Fruit fly (Drosophila melanogaster): Measurements from ENCODE around the gene CG13992.
A peak's percentile ranks its signal among the peaks of the same experiment; 100 is the strongest.

Gene CG13992

dm6 chr2L:5981433-5982333 is 14.1 kb upstream of the CG13992 start, which contains the start of gene eIF4A (continued):
- no peak for TF ChIP-seq gem (tag; optimal IDR thresholded peaks at IDR 0.05)
- no peak for TF ChIP-seq sens-2 (GFP tag; IDR thresholded peaks at IDR 0.05)
- TF ChIP-seq CG1529 (GFP tag; optimal IDR thresholded peaks at IDR 0.05) = peak; percentile 0
- TF ChIP-seq disco-r (GFP tag; optimal IDR thresholded peaks at IDR 0.05) = no peak
- no peak for TF ChIP-seq run (tag; optimal IDR thresholded peaks at IDR 0.05)
- TF ChIP-seq Nf-YA (GFP tag; IDR thresholded peaks at IDR 0.05) = no peak
- no peak for TF ChIP-seq nerfin-1 (tag; optimal IDR thresholded peaks at IDR 0.05)
- TF ChIP-seq CG6654 (GFP tag; optimal IDR thresholded peaks at IDR 0.05) = no peak
- peak; percentile 37 for TF ChIP-seq MTF-1 (GFP tag; optimal IDR thresholded peaks at IDR 0.05; ENCODE audit: borderline replicate concordance)
- TF ChIP-seq CG12942 (GFP tag; optimal IDR thresholded peaks at IDR 0.05) = no peak
- no peak for TF ChIP-seq Eip74EF (GFP tag; optimal IDR thresholded peaks at IDR 0.05)
- TF ChIP-seq CG2120 (GFP tag; optimal IDR thresholded peaks at IDR 0.05) = no peak
- TF ChIP-seq br (optimal IDR thresholded peaks at IDR 0.05) = no peak
- TF ChIP-seq CG13775 (GFP tag; optimal IDR thresholded peaks at IDR 0.05) = peak; percentile 48
- TF ChIP-seq CG17802 (tag; optimal IDR thresholded peaks at IDR 0.05) = no peak
- peak; percentile 84 to 90 for TF ChIP-seq Trl (optimal IDR thresholded peaks at IDR 0.05)
- no peak for TF ChIP-seq Trl (GFP tag; optimal IDR thresholded peaks at IDR 0.05)
- peak; percentile 4 for TF ChIP-seq ATbp (GFP tag; optimal IDR thresholded peaks at IDR 0.05)
- no peak for TF ChIP-seq slou (GFP tag; optimal IDR thresholded peaks at IDR 0.05)
- no peak for TF ChIP-seq usp (GFP tag; optimal IDR thresholded peaks at IDR 0.05)
- peak; percentile 8 for TF ChIP-seq CG9797 (GFP tag; optimal IDR thresholded peaks at IDR 0.05)
- TF ChIP-seq HLH4C (GFP tag; IDR thresholded peaks at IDR 0.05; ENCODE audit: partially characterized antibody) = no peak
- peak in 1 of 2 experiments; percentile 29 for TF ChIP-seq chif (GFP tag; optimal IDR thresholded peaks at IDR 0.05)
- no peak for TF ChIP-seq wdn (GFP tag; IDR thresholded peaks at IDR 0.05)
- no peak for TF ChIP-seq CG4617 (GFP tag; optimal IDR thresholded peaks at IDR 0.05; ENCODE audit: borderline replicate concordance)
- no peak for TF ChIP-seq Oaz (GFP tag; IDR thresholded peaks at IDR 0.05)
- TF ChIP-seq CG1832 (GFP tag; optimal IDR thresholded peaks at IDR 0.05) = no peak
- no peak for TF ChIP-seq CG13287 (GFP tag; IDR thresholded peaks at IDR 0.05; ENCODE audit: partially characterized antibody)
- no peak for TF ChIP-seq vfl (GFP tag; optimal IDR thresholded peaks at IDR 0.05)
- TF ChIP-seq CG12104 (GFP tag; optimal IDR thresholded peaks at IDR 0.05) = peak; percentile 36
- TF ChIP-seq fd102C (GFP tag; optimal IDR thresholded peaks at IDR 0.05) = no peak
- TF ChIP-seq MBD-R2 (GFP tag; IDR thresholded peaks at IDR 0.05) = no peak

dm6 chr2L:5980862-5981432 is 13.4 kb upstream of the CG13992 start, which contains the start of gene chic:
chic (minus strand) TSS chr2L:5981018.
- TF ChIP-seq psq (GFP tag; optimal IDR thresholded peaks at IDR 0.05) = no peak
- no peak for TF ChIP-seq Mrtf (GFP tag; IDR thresholded peaks at IDR 0.05)
- TF ChIP-seq Ets97D (GFP tag; optimal IDR thresholded peaks at IDR 0.05) = peak; percentile 23
- peak; percentile 16 for TF ChIP-seq CG2116 (GFP tag; optimal IDR thresholded peaks at IDR 0.05)
- peak; percentile 45 for TF ChIP-seq Dp (GFP tag; optimal IDR thresholded peaks at IDR 0.05)
- TF ChIP-seq NC2β (GFP tag; optimal IDR thresholded peaks at IDR 0.05) = peak; percentile 18
- peak; percentile 2 for TF ChIP-seq repo (GFP tag; optimal IDR thresholded peaks at IDR 0.05)
- peak; percentile 22 for TF ChIP-seq BEAF-32 (GFP tag; optimal IDR thresholded peaks at IDR 0.05)
- TF ChIP-seq CG4617 (GFP tag; optimal IDR thresholded peaks at IDR 0.05; ENCODE audit: borderline replicate concordance) = peak; percentile 45
- TF ChIP-seq Xrp1 (GFP tag; IDR thresholded peaks at IDR 0.05) = no peak
- TF ChIP-seq CG17829 (tag; optimal IDR thresholded peaks at IDR 0.05) = peak; percentile 21
- no peak for TF ChIP-seq cato (GFP tag; optimal IDR thresholded peaks at IDR 0.05; ENCODE audit: borderline replicate concordance)
- TF ChIP-seq Nf-YC (tag; optimal IDR thresholded peaks at IDR 0.05) = peak; percentile 8
- TF ChIP-seq Asciz (GFP tag; optimal IDR thresholded peaks at IDR 0.05) = peak; percentile 13
- peak; percentile 50 for TF ChIP-seq nom (GFP tag; optimal IDR thresholded peaks at IDR 0.05)
- peak; percentile 29 for TF ChIP-seq pfk (GFP tag; optimal IDR thresholded peaks at IDR 0.05)
- TF ChIP-seq CG3163 (GFP tag; optimal IDR thresholded peaks at IDR 0.05) = peak; percentile 22
- TF ChIP-seq CG12155 (GFP tag; optimal IDR thresholded peaks at IDR 0.05) = peak; percentile 80
- peak; percentile 13 for TF ChIP-seq Dad (GFP tag; optimal IDR thresholded peaks at IDR 0.05)
